Worm (Caenorhabditis elegans) whole organism, L1 larva: ENCODE data around the gene C32A9.1.

ENCODE experiments used
- aly-2 ChIP-seq: fragments of 150-350 bp; optimal IDR thresholded peaks from 2 replicates; lab custom pipeline; 2014; ENCODE audit warnings: missing biosample characterization, missing genetic modification characterization
- ama-1 ChIP-seq: fragments of 150-350 bp; optimal IDR thresholded peaks from 2 replicates; lab custom pipeline; 2014
- blmp-1 ChIP-seq: fragments of 150-350 bp; optimal IDR thresholded peaks from 2 replicates; lab custom pipeline; 2014; ENCODE audit warnings: missing biosample characterization, missing genetic modification characterization
- ceh-90 ChIP-seq: sonication (generic microtip); optimal IDR thresholded peaks from 2 replicates; lab custom pipeline; 2016; ENCODE audit warnings: missing genetic modification characterization, missing compliant biosample characterization
- dpl-1 ChIP-seq, 3 experiments: fragments of 150-350 bp in 2 of 3; sonication (generic microtip) in 1 of 3; optimal IDR thresholded peaks; 2 replicates each; lab custom pipeline; 2014 to 2017; ENCODE audit warnings: missing biosample characterization in 3 of 3, missing genetic modification characterization in 3 of 3, missing genetic modification reagents in 3 of 3
- dsc-1 ChIP-seq: sonication (generic microtip); optimal IDR thresholded peaks from 2 replicates; lab custom pipeline; 2016; ENCODE audit warnings: mild to moderate bottlenecking, missing genetic modification characterization, missing compliant biosample characterization
- efl-1 ChIP-seq, 4 experiments: fragments of 150-350 bp; optimal IDR thresholded peaks in 3 of 4; peaks in 1 of 4; 1 replicate in 1 of 4; 2 replicates in 3 of 4; lab custom pipeline; 2014; ENCODE audit warnings: missing biosample characterization in 2 of 4, missing genetic modification characterization in 2 of 4, missing genetic modification reagents in 2 of 4
- egl-13 ChIP-seq: sonication (generic microtip); optimal IDR thresholded peaks from 2 replicates; lab custom pipeline; 2016; ENCODE audit warnings: missing genotype, missing genetic modification reagents, missing genetic modification characterization, missing compliant biosample characterization
- elt-3 ChIP-seq, 6 experiments: fragments of 150-350 bp in 1 of 6; sonication (generic microtip); optimal IDR thresholded peaks; 2 replicates each; lab custom pipeline; 2017 to 2018; ENCODE audit warnings: missing biosample characterization in 6 of 6, missing genetic modification characterization in 6 of 6, inconsistent platforms in 1 of 6
- ets-5 ChIP-seq: fragments of 200-800 bp; sonication (Bioruptor generic); IDR thresholded peaks from 2 replicates; pipeline ENCODE4 v1.3.6; 2022; ENCODE audit warnings: missing genetic modification characterization, missing compliant biosample characterization
- fkh-4 ChIP-seq: sonication (generic microtip); optimal IDR thresholded peaks from 2 replicates; lab custom pipeline; 2016; ENCODE audit warnings: missing compliant biosample characterization, missing genetic modification characterization, borderline replicate concordance
- hlh-4 ChIP-seq: sonication (generic microtip); optimal IDR thresholded peaks from 2 replicates; lab custom pipeline; 2016; ENCODE audit warnings: mild to moderate bottlenecking, missing genetic modification characterization, missing compliant biosample characterization
- hpl-2 ChIP-seq: fragments of 150-350 bp; optimal IDR thresholded peaks from 2 replicates; lab custom pipeline; 2014; ENCODE audit warnings: missing biosample characterization, missing genetic modification reagents, missing genetic modification characterization
- lin-14 ChIP-seq: fragments of 200-800 bp; sonication (Bioruptor generic); optimal IDR thresholded peaks from 2 replicates; lab custom pipeline; 2018; ENCODE audit warnings: mild to moderate bottlenecking, missing genetic modification characterization, moderate library complexity, missing compliant biosample characterization
- lin-35 ChIP-seq, 2 experiments: fragments of 150-350 bp; optimal IDR thresholded peaks; 2 replicates each; lab custom pipeline; 2014; ENCODE audit warnings: missing biosample characterization in 2 of 2, missing genetic modification characterization in 2 of 2, missing genetic modification reagents in 2 of 2
- mdl-1 ChIP-seq, 2 experiments: fragments of 150-350 bp; optimal IDR thresholded peaks; 2 replicates each; lab custom pipeline; 2014 to 2017; ENCODE audit warnings: missing biosample characterization in 2 of 2, missing genetic modification characterization in 2 of 2, inconsistent platforms in 1 of 2
- mep-1 ChIP-seq: fragments of 150-350 bp; optimal IDR thresholded peaks from 2 replicates; lab custom pipeline; 2014; ENCODE audit warnings: missing biosample characterization, missing genetic modification characterization
- nhr-19 ChIP-seq: fragments of 200-800 bp; sonication (Bioruptor generic); conservative IDR thresholded peaks from 2 replicates; pipeline ENCODE4 v1.3.6; 2022; ENCODE audit warnings: missing genetic modification characterization, missing compliant biosample characterization
- nhr-20 ChIP-seq: sonication (generic microtip); optimal IDR thresholded peaks from 2 replicates; lab custom pipeline; 2016; ENCODE audit warnings: mild to moderate bottlenecking, missing genetic modification characterization, missing compliant biosample characterization
- nhr-237 ChIP-seq: fragments of 150-350 bp; optimal IDR thresholded peaks from 2 replicates; lab custom pipeline; 2014; ENCODE audit warnings: missing biosample characterization, missing genetic modification characterization
- nhr-71 ChIP-seq: sonication (generic microtip); optimal IDR thresholded peaks from 2 replicates; lab custom pipeline; 2016; ENCODE audit warnings: mild to moderate bottlenecking, missing genetic modification characterization, moderate library complexity, missing compliant biosample characterization
- nhr-85 ChIP-seq: sonication (generic microtip); peaks from one replicate; lab custom pipeline; 2016; ENCODE audit warnings: missing genetic modification characterization, inconsistent platforms, missing compliant biosample characterization
- pax-3 ChIP-seq: fragments of 200-800 bp; sonication (Bioruptor generic); optimal IDR thresholded peaks from 2 replicates; lab custom pipeline; 2018; ENCODE audit warnings: mild to moderate bottlenecking, missing genetic modification characterization, moderate library complexity, missing compliant biosample characterization
- snu-23 ChIP-seq: sonication (generic microtip); optimal IDR thresholded peaks from 2 replicates; lab custom pipeline; 2016; ENCODE audit warnings: missing genetic modification characterization, missing compliant biosample characterization
- tlp-1 ChIP-seq: fragments of 150-350 bp; optimal IDR thresholded peaks from 2 replicates; lab custom pipeline; 2014; ENCODE audit warnings: missing biosample characterization, missing genetic modification characterization
- unc-130 ChIP-seq: fragments of 150-350 bp; optimal IDR thresholded peaks from 2 replicates; lab custom pipeline; 2017; ENCODE audit warnings: missing biosample characterization, missing genetic modification characterization, inconsistent platforms
- xbp-1 ChIP-seq: sonication (generic microtip); optimal IDR thresholded peaks from 2 replicates; lab custom pipeline; 2016; ENCODE audit warnings: missing genetic modification characterization, missing compliant biosample characterization
- ztf-11 ChIP-seq, 2 experiments: sonication (generic microtip); optimal IDR thresholded peaks; 2 replicates each; lab custom pipeline; 2016 to 2017; ENCODE audit warnings: missing genetic modification characterization in 2 of 2, missing biosample characterization in 1 of 2, missing compliant biosample characterization in 1 of 2
- ztf-4 ChIP-seq: fragments of 150-350 bp; optimal IDR thresholded peaks from 2 replicates; lab custom pipeline; 2014; ENCODE audit warnings: missing biosample characterization, missing genetic modification characterization

C32A9.1 gene

ce11 chrX:10238146-10238749, 21.7 kb downstream of the C32A9.1 start (continued):
- no peak for TF ChIP-seq unc-130 (tag; lab: Kevin White, UChicago)
- peak; percentile 3 for TF ChIP-seq xbp-1 (tag; lab: Kevin White, UChicago)
- TF ChIP-seq hpl-2 (GFP tag; lab: Kevin White, UChicago) = no peak
- peak; percentile 63 for TF ChIP-seq nhr-19 (GFP tag; lab: Robert Waterston, UW)
- peak; percentile 81 for TF ChIP-seq snu-23 (GFP tag; lab: Kevin White, UChicago)
- no peak for TF ChIP-seq egl-13 (tag; lab: Kevin White, UChicago)

- TF ChIP-seq hlh-4 (tag; lab: Kevin White, UChicago) = no peak
- no peak for TF ChIP-seq ceh-90 (tag; lab: Kevin White, UChicago)
- peak; percentile 32 for TF ChIP-seq blmp-1 (tag; lab: Kevin White, UChicago)
- no peak for TF ChIP-seq efl-1 (optimal IDR thresholded peaks at IDR 0.05; lab: Kevin White, UChicago)
- no peak for TF ChIP-seq efl-1 (GFP tag; optimal IDR thresholded peaks at IDR 0.05 in 1 of 2; lab: Kevin White, UChicago)
- no peak for TF ChIP-seq nhr-237 (tag; lab: Kevin White, UChicago)
- no peak for TF ChIP-seq aly-2 (tag; lab: Kevin White, UChicago)
- no peak for TF ChIP-seq ztf-11 (tag; optimal IDR thresholded peaks at IDR 0.05; lab: Kevin White, UChicago)
- TF ChIP-seq pax-3 (tag; lab: Kevin White, UChicago) = no peak
- no peak for TF ChIP-seq ets-5 (GFP tag; lab: Robert Waterston, UW)
- peak; percentile 13 for TF ChIP-seq lin-14 (GFP tag; lab: Kevin White, UChicago)
- no peak for TF ChIP-seq ama-1 (lab: Kevin White, UChicago)
- no peak for TF ChIP-seq nhr-20 (tag; lab: Kevin White, UChicago)
- TF ChIP-seq nhr-85 (tag; lab: Kevin White, UChicago) = peak; percentile 82
- TF ChIP-seq, all 84 proteins: peak for 3
Measured at ce11 chrX:10236844-10237243, 23.1 kb downstream of the C32A9.1 start, which contains the start of gene zipt-13. Gene zipt-13 (minus strand): TSS chrX:10236944.

- TF ChIP-seq lin-14 (GFP tag; lab: Kevin White, UChicago) (peak; percentile 13), efl-1 (optimal IDR thresholded peaks at IDR 0.05; lab: Kevin White, UChicago) (no peak), efl-1 (GFP tag; optimal IDR thresholded peaks at IDR 0.05 in 1 of 2; lab: Kevin White, UChicago) (peak in 1 of 2 experiments; percentile 5), blmp-1 (tag; lab: Kevin White, UChicago) (peak; percentile 29), ztf-4 (tag; lab: Kevin White, UChicago) (no peak)
- TF ChIP-seq, all 84 proteins: peak for 3
Measured at ce11 chrX:10232395-10232794, 27.5 kb downstream of the C32A9.1 start.

- TF ChIP-seq elt-3 (tag; optimal IDR thresholded peaks at IDR 0.05; lab: Kevin White, UChicago) (peak in 1 of 6 experiments; percentile 18), blmp-1 (tag; lab: Kevin White, UChicago) (peak; percentile 99), nhr-71 (tag; lab: Kevin White, UChicago) (peak; percentile 5), dsc-1 (tag; lab: Kevin White, UChicago) (peak; percentile 79), mdl-1 (tag; optimal IDR thresholded peaks at IDR 0.05; lab: Kevin White, UChicago) (peak in 1 of 2 experiments; percentile 63), ceh-90 (tag; lab: Kevin White, UChicago) (no peak), mep-1 (peak; percentile 41), xbp-1 (tag; lab: Kevin White, UChicago) (no peak), nhr-85 (tag; lab: Kevin White, UChicago) (peak; percentile 69), lin-35 (GFP tag; optimal IDR thresholded peaks at IDR 0.05; lab: Kevin White, UChicago) (peak in 1 of 2 experiments; percentile 26), dpl-1 (GFP tag; optimal IDR thresholded peaks at IDR 0.05; lab: Kevin White, UChicago) (no peak), snu-23 (GFP tag; lab: Kevin White, UChicago) (peak; percentile 34), nhr-20 (tag; lab: Kevin White, UChicago) (peak; percentile 1), lin-14 (GFP tag; lab: Kevin White, UChicago) (peak; percentile 71)
Measured at ce11 chrX:10230872-10231271, 29.1 kb downstream of the C32A9.1 start.

ce11 chrX:10228094-10228746, 31.7 kb downstream of the C32A9.1 start, which contains the start of gene C14H10.3:
Gene C14H10.3 (minus strand): TSS chrX:10228137.
- TF ChIP-seq lin-14 (GFP tag; lab: Kevin White, UChicago) (peak; percentile 5), fkh-4 (tag; lab: Kevin White, UChicago) (no peak), blmp-1 (tag; lab: Kevin White, UChicago) (peak; percentile 83), tlp-1 (tag; lab: Kevin White, UChicago) (no peak)
